Worm (Caenorhabditis elegans) whole organism, mixed stage, embryonic: Measurements from ENCODE around the gene ZC155.4.

Experiments used
- bed-3 ChIP-seq: fragments of 200-800 bp; sonication (Bioruptor generic); optimal IDR thresholded peaks from 3 replicates; lab custom pipeline; 2018; ENCODE audit warnings: mild to moderate bottlenecking, missing genetic modification characterization, moderate library complexity, missing compliant biosample characterization
- blmp-1 ChIP-seq: fragments of 150-350 bp; optimal IDR thresholded peaks from 2 replicates; lab custom pipeline; 2014; ENCODE audit warnings: missing biosample characterization, missing genetic modification characterization
- mep-1 ChIP-seq: fragments of 150-350 bp; optimal IDR thresholded peaks from 2 replicates; lab custom pipeline; 2017; ENCODE audit warnings: missing biosample characterization, missing genetic modification reagents, missing genetic modification characterization, inconsistent platforms
- nhr-28 ChIP-seq: fragments of 150-350 bp; optimal IDR thresholded peaks from 2 replicates; lab custom pipeline; 2014; ENCODE audit warnings: missing biosample characterization, missing genetic modification characterization
- nhr-76 ChIP-seq: sonication (generic microtip); optimal IDR thresholded peaks from 2 replicates; lab custom pipeline; 2017; ENCODE audit warnings: missing biosample characterization, missing genetic modification characterization
- pha-4 ChIP-seq: fragments of 150-350 bp; optimal IDR thresholded peaks from 2 replicates; lab custom pipeline; 2018; ENCODE audit warnings: missing biosample characterization, missing genetic modification reagents, missing genetic modification characterization
- snpc-4 ChIP-seq: fragments of 150-350 bp; optimal IDR thresholded peaks from 2 replicates; lab custom pipeline; 2014; ENCODE audit warnings: missing biosample characterization, missing genetic modification characterization
- unc-62 ChIP-seq: fragments of 150-350 bp; optimal IDR thresholded peaks from 2 replicates; lab custom pipeline; 2014; ENCODE audit warnings: missing biosample characterization, missing genetic modification reagents, missing genetic modification characterization

- no peak for TF ChIP-seq nhr-28 (tag; lab: Kevin White, UChicago)
- TF ChIP-seq snpc-4, result no peak
- no peak for TF ChIP-seq bed-3 (GFP tag; lab: Kevin White, UChicago)
- no peak for TF ChIP-seq nhr-76
- no peak for TF ChIP-seq pha-4 (tag; lab: Kevin White, UChicago)
- TF ChIP-seq mep-1, result no peak
- TF ChIP-seq unc-62 (GFP tag; lab: Kevin White, UChicago), result no peak
- no peak for TF ChIP-seq blmp-1 (tag; lab: Kevin White, UChicago)
Observed at ce11 chrIII:5188426-5188825, 26.8 kb downstream of the ZC155.4 start, which contains the start of gene K10D2.8.
